ENCODE assay signal across 2 fruit fly cellular contexts in genomic region chrX:9252051-9252708, dm6.
TF ChIP-seq lines count a peak whose summit lies in the region.

No protein-coding gene starts in this region.

TF ChIP-seq in whole organism, embryonic, 481 proteins besides CTCF, POLR2A, EP300 and RAD21 (continued from another document):
- TF ChIP-seq nom (GFP tag; optimal IDR thresholded peaks at IDR 0.05; lab: Kevin White, UChicago), result peak; percentile 54

TF ChIP-seq in whole organism, prepupa, 60 proteins besides CTCF, POLR2A, EP300 and RAD21 (continued from another document):
- peak; percentile 68 for TF ChIP-seq eg (GFP tag; IDR thresholded peaks at IDR 0.05; lab: Robert Waterston, UW)
- no peak for TF ChIP-seq Smox (GFP tag; optimal IDR thresholded peaks at IDR 0.05; lab: Kevin White, UChicago)
- TF ChIP-seq pdm3 (GFP tag; optimal IDR thresholded peaks at IDR 0.05; lab: Kevin White, UChicago), result peak; percentile 15
- TF ChIP-seq CG10631 (GFP tag; optimal IDR thresholded peaks at IDR 0.05; lab: Kevin White, UChicago), result no peak
- no peak for TF ChIP-seq CG7368 (GFP tag; optimal IDR thresholded peaks at IDR 0.05; lab: Kevin White, UChicago)
- TF ChIP-seq CG11294 (GFP tag; IDR thresholded peaks at IDR 0.05; lab: Robert Waterston, UW), result peak; percentile 27; the same call in 1 of the 2 replicates
- no peak for TF ChIP-seq Eip75B (GFP tag; optimal IDR thresholded peaks at IDR 0.05; lab: Kevin White, UChicago)
- no peak for TF ChIP-seq Ets21C (GFP tag; optimal IDR thresholded peaks at IDR 0.05; lab: Kevin White, UChicago)
- TF ChIP-seq vri (GFP tag; optimal IDR thresholded peaks at IDR 0.05; lab: Kevin White, UChicago), result peak; percentile 13
- no peak for TF ChIP-seq CG11902 (GFP tag; optimal IDR thresholded peaks at IDR 0.05; lab: Kevin White, UChicago)
- TF ChIP-seq lz (GFP tag; optimal IDR thresholded peaks at IDR 0.05; lab: Kevin White, UChicago), result peak; percentile 12
- no peak for TF ChIP-seq Sox102F (GFP tag; optimal IDR thresholded peaks at IDR 0.05; lab: Kevin White, UChicago)
- TF ChIP-seq salr (GFP tag; optimal IDR thresholded peaks at IDR 0.05; lab: Kevin White, UChicago), result no peak
- no peak for TF ChIP-seq achi (GFP tag; optimal IDR thresholded peaks at IDR 0.05; lab: Kevin White, UChicago)
- no peak for TF ChIP-seq CG3032 (tag; optimal IDR thresholded peaks at IDR 0.05; lab: Kevin White, UChicago)
- no peak for TF ChIP-seq Met (GFP tag; optimal IDR thresholded peaks at IDR 0.05; lab: Kevin White, UChicago)
- no peak for TF ChIP-seq Lpt (GFP tag; optimal IDR thresholded peaks at IDR 0.05; lab: Kevin White, UChicago)
- TF ChIP-seq CG6808 (GFP tag; optimal IDR thresholded peaks at IDR 0.05; lab: Kevin White, UChicago), result peak; percentile 34
- TF ChIP-seq Gug (GFP tag; IDR thresholded peaks at IDR 0.05; lab: Robert Waterston, UW), result no peak; the same call in 1 of the 2 replicates
- TF ChIP-seq fd59A (GFP tag; optimal IDR thresholded peaks at IDR 0.05; lab: Kevin White, UChicago), result no peak
- peak; percentile 12 for TF ChIP-seq topi (GFP tag; optimal IDR thresholded peaks at IDR 0.05; lab: Kevin White, UChicago)
- TF ChIP-seq Hr39 (GFP tag; optimal IDR thresholded peaks at IDR 0.05; lab: Kevin White, UChicago), result no peak
- TF ChIP-seq Ets96B (tag; optimal IDR thresholded peaks at IDR 0.05; lab: Kevin White, UChicago), result no peak
- TF ChIP-seq OdsH (GFP tag; optimal IDR thresholded peaks at IDR 0.05; lab: Kevin White, UChicago), result no peak
- no peak for TF ChIP-seq net (GFP tag; optimal IDR thresholded peaks at IDR 0.05; lab: Kevin White, UChicago)
- no peak for TF ChIP-seq CG6854 (GFP tag; optimal IDR thresholded peaks at IDR 0.05; lab: Kevin White, UChicago)
- TF ChIP-seq ss (GFP tag; optimal IDR thresholded peaks at IDR 0.05; lab: Kevin White, UChicago), result no peak
- peak; percentile 53 for TF ChIP-seq Eip78C (GFP tag; lab: Kevin White, UChicago)
- no peak for TF ChIP-seq CG31627 (GFP tag; optimal IDR thresholded peaks at IDR 0.05; lab: Kevin White, UChicago)
- TF ChIP-seq CG34406 (GFP tag; optimal IDR thresholded peaks at IDR 0.05; lab: Kevin White, UChicago), result no peak
- peak; percentile 20 for TF ChIP-seq CG32006 (GFP tag; optimal IDR thresholded peaks at IDR 0.05; lab: Kevin White, UChicago)
- no peak for TF ChIP-seq CG16779 (tag; optimal IDR thresholded peaks at IDR 0.05; lab: Kevin White, UChicago)
- no peak for TF ChIP-seq Eip93F (GFP tag; optimal IDR thresholded peaks at IDR 0.05; lab: Kevin White, UChicago)
- peak; percentile 64 for TF ChIP-seq Sox14 (GFP tag; optimal IDR thresholded peaks at IDR 0.05; lab: Kevin White, UChicago)
- TF ChIP-seq CG1621 (tag; optimal IDR thresholded peaks at IDR 0.05; lab: Kevin White, UChicago), result peak; percentile 42
- peak; percentile 1 for TF ChIP-seq CG8632 (GFP tag; optimal IDR thresholded peaks at IDR 0.05; lab: Kevin White, UChicago)
